Worm (Caenorhabditis elegans): ENCODE measurements around the gene bckd-1A.

- TF ChIP-seq aly-2 (tag; optimal IDR thresholded peaks at IDR 0.05) (no peak), nhr-237 (tag; optimal IDR thresholded peaks at IDR 0.05) (no peak), C34F6.9 (tag; optimal IDR thresholded peaks at IDR 0.05) (no peak), unc-62 (GFP tag; optimal IDR thresholded peaks at IDR 0.05) (no peak), elt-3 (tag; optimal IDR thresholded peaks at IDR 0.05) (no peak), snpc-4 (tag; optimal IDR thresholded peaks at IDR 0.05) (no peak), nhr-77 (tag; optimal IDR thresholded peaks at IDR 0.05) (no peak), blmp-1 (tag; optimal IDR thresholded peaks at IDR 0.05; ENCODE audit: insufficient read depth) (no peak), sma-3 (GFP tag; optimal IDR thresholded peaks at IDR 0.05) (no peak), ztf-1 (GFP tag; conservative IDR thresholded peaks at IDR 0.05) (no peak), ztf-11 (tag; optimal IDR thresholded peaks at IDR 0.05) (no peak), skn-1 (tag; optimal IDR thresholded peaks at IDR 0.05) (no peak), ama-1 (optimal IDR thresholded peaks at IDR 0.05) (no peak), egl-27 (tag; optimal IDR thresholded peaks at IDR 0.05) (no peak)
Observed at ce11 chrIII:12944064-12944463, 28.2 kb downstream of the bckd-1A start.
